Worm (Caenorhabditis elegans) whole organism, L4 larva: Measurements from ENCODE around the gene C26G2.2.

Experiments
- Y5F2A.4 ChIP-seq: fragments of 200-800 bp; sonication (Bioruptor generic); optimal IDR thresholded peaks from 2 replicates; lab custom pipeline; 2018; ENCODE audit warnings: mild to moderate bottlenecking, missing genetic modification characterization, missing compliant biosample characterization
- arid-1 ChIP-seq: fragments of 200-800 bp; sonication (Bioruptor generic); conservative IDR thresholded peaks from 2 replicates; pipeline ENCODE4 v1.3.6; 2022; ENCODE audit warnings: missing genetic modification reagents, missing genetic modification characterization, missing compliant biosample characterization
- madf-5 ChIP-seq, 2 experiments: fragments of 200-800 bp; sonication (Bioruptor generic); IDR thresholded peaks; 2 replicates each; pipeline ENCODE4 v1.3.6; 2022; ENCODE audit warnings: missing compliant biosample characterization in 2 of 2, missing genetic modification characterization in 2 of 2

The C26G2.2 gene

ce11 chrX:14717782-14718181, 53.7 kb downstream of the C26G2.2 start:
- 0 out of 4 replicates have a peak, but pooled peaks of 1 of the 2 experiments have one; percentile 16 for TF ChIP-seq madf-5 (GFP tag; IDR thresholded peaks at IDR 0.05; lab: Robert Waterston, UW)
- no peak for TF ChIP-seq Y5F2A.4 (GFP tag; lab: Kevin White, UChicago)
- TF ChIP-seq arid-1: no peak
